Worm (Caenorhabditis elegans): ENCODE results near the gene pbs-1.

Gene pbs-1

ce11 chrIV:1710535-1710934 is 990 bp upstream of the pbs-1 start:
- no peak for TF ChIP-seq klf-2 (GFP tag; conservative IDR thresholded peaks at IDR 0.05)
- TF ChIP-seq ztf-23 (GFP tag; IDR thresholded peaks at IDR 0.05) = no peak
- no peak for TF ChIP-seq ref-1 (GFP tag; conservative IDR thresholded peaks at IDR 0.05)
- TF ChIP-seq med-1 (GFP tag; optimal IDR thresholded peaks at IDR 0.05; ENCODE audit: insufficient read depth) = no peak
- 0 out of 2 replicates have a peak, but pooled peaks have one; percentile 28 for TF ChIP-seq flt-1 (GFP tag; IDR thresholded peaks at IDR 0.05)
- no peak for TF ChIP-seq ztf-29 (GFP tag; IDR thresholded peaks at IDR 0.05)

- TF ChIP-seq flt-1 (GFP tag; IDR thresholded peaks at IDR 0.05) (no peak), klf-2 (GFP tag; conservative IDR thresholded peaks at IDR 0.05) (no peak), med-1 (GFP tag; optimal IDR thresholded peaks at IDR 0.05; ENCODE audit: insufficient read depth) (no peak), cog-1 (tag; optimal IDR thresholded peaks at IDR 0.05) (no peak), ztf-29 (GFP tag; IDR thresholded peaks at IDR 0.05) (no peak), tab-1 (GFP tag; IDR thresholded peaks at IDR 0.05) (no peak), T22C8.4 (GFP tag; IDR thresholded peaks at IDR 0.05) (no peak), ref-1 (GFP tag; conservative IDR thresholded peaks at IDR 0.05) (no peak), ztf-23 (GFP tag; IDR thresholded peaks at IDR 0.05) (no peak)
Observed at ce11 chrIV:1709002-1709401, 543 bp downstream of the pbs-1 start.

ce11 chrIV:1708426-1708826 is 1.1 kb downstream of the pbs-1 start:
- TF ChIP-seq ref-1 (GFP tag; conservative IDR thresholded peaks at IDR 0.05) = no peak
- TF ChIP-seq ztf-29 (GFP tag; IDR thresholded peaks at IDR 0.05) = no peak
- no peak for TF ChIP-seq ztf-23 (GFP tag; IDR thresholded peaks at IDR 0.05)
- TF ChIP-seq T22C8.4 (GFP tag; IDR thresholded peaks at IDR 0.05) = no peak
- no peak for TF ChIP-seq cog-1 (tag; optimal IDR thresholded peaks at IDR 0.05)
- TF ChIP-seq flt-1 (GFP tag; IDR thresholded peaks at IDR 0.05) = no peak
- TF ChIP-seq tab-1 (GFP tag; IDR thresholded peaks at IDR 0.05) = no peak
- TF ChIP-seq med-1 (GFP tag; optimal IDR thresholded peaks at IDR 0.05; ENCODE audit: insufficient read depth) = no peak
- TF ChIP-seq klf-2 (GFP tag; conservative IDR thresholded peaks at IDR 0.05) = no peak

ce11 chrIV:1707960-1708359 is 1.6 kb downstream of the pbs-1 start:
- TF ChIP-seq cog-1 (tag; optimal IDR thresholded peaks at IDR 0.05) (no peak), flt-1 (GFP tag; IDR thresholded peaks at IDR 0.05) (no peak), ref-1 (GFP tag; conservative IDR thresholded peaks at IDR 0.05) (no peak), T22C8.4 (GFP tag; IDR thresholded peaks at IDR 0.05) (no peak), med-1 (GFP tag; optimal IDR thresholded peaks at IDR 0.05; ENCODE audit: insufficient read depth) (no peak), tab-1 (GFP tag; IDR thresholded peaks at IDR 0.05) (no peak), klf-2 (GFP tag; conservative IDR thresholded peaks at IDR 0.05) (no peak), ztf-23 (GFP tag; IDR thresholded peaks at IDR 0.05) (no peak), ztf-29 (GFP tag; IDR thresholded peaks at IDR 0.05) (no peak)

ce11 chrIV:1706996-1707395 is 2.5 kb downstream of the pbs-1 start, which contains the start of gene K08D12.4:
Gene K08D12.4 (plus strand): TSS chrIV:1707296.
- TF ChIP-seq T22C8.4 (GFP tag; IDR thresholded peaks at IDR 0.05) (peak; percentile 42; the same call in 1 of the 2 replicates), med-1 (GFP tag; optimal IDR thresholded peaks at IDR 0.05; ENCODE audit: insufficient read depth) (no peak), ref-1 (GFP tag; conservative IDR thresholded peaks at IDR 0.05) (no peak)

ce11 chrIV:1699599-1699998 is 9.9 kb downstream of the pbs-1 start, which contains the start of gene bus-2:
Gene bus-2 (plus strand): TSS chrIV:1699899.
- no peak for TF ChIP-seq ztf-23 (GFP tag; IDR thresholded peaks at IDR 0.05)

- TF ChIP-seq ztf-29 (GFP tag; IDR thresholded peaks at IDR 0.05) (no peak), tab-1 (GFP tag; IDR thresholded peaks at IDR 0.05) (no peak), med-1 (GFP tag; optimal IDR thresholded peaks at IDR 0.05; ENCODE audit: insufficient read depth) (no peak), cog-1 (tag; optimal IDR thresholded peaks at IDR 0.05) (no peak), flt-1 (GFP tag; IDR thresholded peaks at IDR 0.05) (no peak), T22C8.4 (GFP tag; IDR thresholded peaks at IDR 0.05) (no peak), klf-2 (GFP tag; conservative IDR thresholded peaks at IDR 0.05) (no peak), ref-1 (GFP tag; conservative IDR thresholded peaks at IDR 0.05) (no peak), ztf-23 (GFP tag; IDR thresholded peaks at IDR 0.05) (no peak)
Observed at ce11 chrIV:1691651-1692050, 17.9 kb downstream of the pbs-1 start.

ce11 chrIV:1687151-1687550 is 22.4 kb downstream of the pbs-1 start:
- TF ChIP-seq klf-2 (GFP tag; conservative IDR thresholded peaks at IDR 0.05) (0 out of 2 replicates have a peak, but pooled peaks have one; percentile 40), T22C8.4 (GFP tag; IDR thresholded peaks at IDR 0.05) (no peak), ztf-23 (GFP tag; IDR thresholded peaks at IDR 0.05) (peak; percentile 63; the same call in 1 of the 2 replicates), med-1 (GFP tag; optimal IDR thresholded peaks at IDR 0.05; ENCODE audit: insufficient read depth) (no peak), flt-1 (GFP tag; IDR thresholded peaks at IDR 0.05) (peak; percentile 59; the same call in 1 of the 2 replicates), cog-1 (tag; optimal IDR thresholded peaks at IDR 0.05) (no peak), ref-1 (GFP tag; conservative IDR thresholded peaks at IDR 0.05) (0 out of 2 replicates have a peak, but pooled peaks have one; percentile 24)

ce11 chrIV:1682066-1682465 is 27.5 kb downstream of the pbs-1 start, which contains the start of gene Y41D4B.24:
Gene Y41D4B.24 (minus strand): TSS chrIV:1682166.
- no peak for TF ChIP-seq ztf-23 (GFP tag; IDR thresholded peaks at IDR 0.05)
- TF ChIP-seq T22C8.4 (GFP tag; IDR thresholded peaks at IDR 0.05) = no peak
- no peak for TF ChIP-seq med-1 (GFP tag; optimal IDR thresholded peaks at IDR 0.05; ENCODE audit: insufficient read depth)
- no peak for TF ChIP-seq ref-1 (GFP tag; conservative IDR thresholded peaks at IDR 0.05)
- no peak for TF ChIP-seq klf-2 (GFP tag; conservative IDR thresholded peaks at IDR 0.05)
- TF ChIP-seq tab-1 (GFP tag; IDR thresholded peaks at IDR 0.05) = no peak
- TF ChIP-seq cog-1 (tag; optimal IDR thresholded peaks at IDR 0.05) = no peak
- TF ChIP-seq flt-1 (GFP tag; IDR thresholded peaks at IDR 0.05) = no peak
- no peak for TF ChIP-seq ztf-29 (GFP tag; IDR thresholded peaks at IDR 0.05)

ce11 chrIV:1679227-1679626 is 30.3 kb downstream of the pbs-1 start:
- TF ChIP-seq ztf-23 (GFP tag; IDR thresholded peaks at IDR 0.05) (no peak), med-1 (GFP tag; optimal IDR thresholded peaks at IDR 0.05; ENCODE audit: insufficient read depth) (no peak), T22C8.4 (GFP tag; IDR thresholded peaks at IDR 0.05) (no peak), ref-1 (GFP tag; conservative IDR thresholded peaks at IDR 0.05) (no peak), cog-1 (tag; optimal IDR thresholded peaks at IDR 0.05) (no peak), flt-1 (GFP tag; IDR thresholded peaks at IDR 0.05) (no peak), ztf-29 (GFP tag; IDR thresholded peaks at IDR 0.05) (no peak), tab-1 (GFP tag; IDR thresholded peaks at IDR 0.05) (no peak), klf-2 (GFP tag; conservative IDR thresholded peaks at IDR 0.05) (no peak)

Data from whole organism, midembryonic.